Worm (Caenorhabditis elegans) whole organism, early embryonic: ENCODE measurements around the gene F17E9.16.

Experiments used
- aly-1 ChIP-seq: sonication (generic microtip); optimal IDR thresholded peaks from 2 replicates; lab custom pipeline; 2016; ENCODE audit warnings: missing genetic modification characterization, missing compliant biosample characterization
- ama-1 ChIP-seq: fragments of 150-350 bp; optimal IDR thresholded peaks from 2 replicates; lab custom pipeline; 2014
- ets-7 ChIP-seq: sonication (generic microtip); optimal IDR thresholded peaks from 2 replicates; lab custom pipeline; 2016; ENCODE audit warnings: missing genotype, missing genetic modification characterization, missing compliant biosample characterization
- flt-1 ChIP-seq: fragments of 200-800 bp; sonication (Bioruptor generic); IDR thresholded peaks from 2 replicates; pipeline ENCODE4 v1.3.6; 2022; ENCODE audit warnings: missing genetic modification characterization, missing compliant biosample characterization
- hmbx-1 ChIP-seq: sonication (generic microtip); optimal IDR thresholded peaks from 2 replicates; lab custom pipeline; 2016; ENCODE audit warnings: mild to moderate bottlenecking, missing genetic modification characterization, missing compliant biosample characterization
- hnd-1 ChIP-seq: sonication (generic microtip); optimal IDR thresholded peaks from 2 replicates; lab custom pipeline; 2016; ENCODE audit warnings: missing genetic modification characterization, missing compliant biosample characterization
- scrt-1 ChIP-seq: fragments of 200-800 bp; sonication (Bioruptor generic); IDR thresholded peaks from 2 replicates; pipeline ENCODE4 v1.3.6; 2022; ENCODE audit warnings: missing genetic modification characterization, missing compliant biosample characterization
- sea-1 ChIP-seq: fragments of 200-800 bp; sonication (Bioruptor generic); conservative IDR thresholded peaks from 2 replicates; pipeline ENCODE4 v1.3.6; 2022; ENCODE audit warnings: missing genetic modification characterization, missing compliant biosample characterization
- tbx-11 ChIP-seq: fragments of 200-800 bp; sonication (Bioruptor generic); IDR thresholded peaks from 2 replicates; pipeline ENCODE4 v1.3.6; 2022; ENCODE audit warnings: missing genetic modification characterization, missing compliant biosample characterization
- tbx-37 ChIP-seq: fragments of 200-800 bp; sonication (Bioruptor generic); conservative IDR thresholded peaks from 2 replicates; pipeline ENCODE4 v1.3.6; 2022; ENCODE audit warnings: missing genetic modification reagents, missing genetic modification characterization, missing compliant biosample characterization

ce11 chrIV:8369135-8369534, 17.0 kb downstream of the F17E9.16 start, which contains the start of gene D2096.6:
- TF ChIP-seq sea-1 (no peak), tbx-37 (GFP tag; lab: Robert Waterston, UW) (no peak), ama-1 (lab: Kevin White, UChicago) (no peak), flt-1 (no peak), scrt-1 (no peak), aly-1 (tag; lab: Kevin White, UChicago) (no peak), tbx-11 (GFP tag; lab: Robert Waterston, UW) (no peak), hnd-1 (no peak), hmbx-1 (tag; lab: Kevin White, UChicago) (no peak), ets-7 (tag; lab: Kevin White, UChicago) (no peak)
